Fruit fly (Drosophila melanogaster) whole organism, embryonic: ENCODE measurements around the gene Rad23.

Experiments used
- Abd-B ChIP-seq: fragments of 200-800 bp; sonication (Bioruptor generic); optimal IDR thresholded peaks from 2 replicates; lab custom pipeline; 2018; ENCODE audit warnings: missing biosample characterization, mild to moderate bottlenecking, missing genetic modification characterization, moderate library complexity
- BEAF-32 ChIP-seq: fragments of 200-800 bp; sonication (Bioruptor generic); optimal IDR thresholded peaks from 3 replicates; lab custom pipeline; 2017; ENCODE audit warnings: missing biosample characterization, missing genetic modification characterization, mild to moderate bottlenecking, moderate library complexity, missing genetic modification reagents
- CG10147 ChIP-seq: fragments of 200-800 bp; sonication (Bioruptor generic); optimal IDR thresholded peaks from 2 replicates; lab custom pipeline; 2019; ENCODE audit warnings: missing biosample characterization, mild to moderate bottlenecking, missing genetic modification characterization, moderate library complexity
- CG11093 ChIP-seq: fragments of 200-800 bp; sonication (Bioruptor generic); IDR thresholded peaks from 3 replicates; pipeline ENCODE4 v1.3.6; 2022; ENCODE audit warnings: missing biosample characterization, missing genetic modification characterization
- CG11247 ChIP-seq: fragments of 200-800 bp; sonication (Bioruptor generic); IDR thresholded peaks from 2 replicates; pipeline ENCODE4 v1.3.6; 2022; ENCODE audit warnings: missing biosample characterization, missing genetic modification characterization
- CG11723 ChIP-seq: fragments of 200-800 bp; sonication (Bioruptor generic); optimal IDR thresholded peaks from 2 replicates; lab custom pipeline; 2017; ENCODE audit warnings: missing biosample characterization, mild to moderate bottlenecking, missing genetic modification characterization
- CG12659 ChIP-seq: fragments of 200-800 bp; sonication (Bioruptor generic); optimal IDR thresholded peaks from 3 replicates; lab custom pipeline; 2017; ENCODE audit warnings: mild to moderate bottlenecking, missing biosample characterization, missing genetic modification reagents, missing genetic modification characterization
- CG15073 ChIP-seq: fragments of 200-800 bp; sonication (Bioruptor generic); optimal IDR thresholded peaks from 2 replicates; lab custom pipeline; 2016; ENCODE audit warnings: missing biosample characterization, missing genetic modification characterization
- CG1602 ChIP-seq: fragments of 200-800 bp; sonication (Bioruptor generic); optimal IDR thresholded peaks from 3 replicates; lab custom pipeline; 2016; ENCODE audit warnings: missing biosample characterization, missing genetic modification characterization
- CG17612 ChIP-seq: fragments of 200-800 bp; sonication (Bioruptor generic); IDR thresholded peaks from 2 replicates; pipeline ENCODE4 v1.3.6; 2022; ENCODE audit warnings: missing biosample characterization, missing genetic modification characterization
- CG17802 ChIP-seq: fragments of 200-800 bp; sonication (Bioruptor generic); optimal IDR thresholded peaks from 2 replicates; lab custom pipeline; 2018; ENCODE audit warnings: missing biosample characterization, mild to moderate bottlenecking, missing genetic modification characterization, moderate library complexity
- CG31388 ChIP-seq: fragments of 200-800 bp; sonication (Bioruptor generic); optimal IDR thresholded peaks from 2 replicates; lab custom pipeline; 2016; ENCODE audit warnings: missing biosample characterization, missing genetic modification characterization
- CG4328 ChIP-seq: fragments of 200-800 bp; sonication (Bioruptor generic); optimal IDR thresholded peaks from 3 replicates; lab custom pipeline; 2017; ENCODE audit warnings: missing biosample characterization, missing genetic modification reagents, missing genetic modification characterization
- CG4707 ChIP-seq: fragments of 200-800 bp; sonication (Bioruptor generic); optimal IDR thresholded peaks from 2 replicates; lab custom pipeline; 2018; ENCODE audit warnings: missing biosample characterization, mild to moderate bottlenecking, missing genetic modification characterization, moderate library complexity
- CG6654 ChIP-seq: fragments of 200-800 bp; sonication (Bioruptor generic); optimal IDR thresholded peaks from 2 replicates; lab custom pipeline; 2017; ENCODE audit warnings: missing biosample characterization, mild to moderate bottlenecking, missing genetic modification characterization
- CG6854 ChIP-seq: fragments of 200-800 bp; sonication (Bioruptor generic); optimal IDR thresholded peaks from 3 replicates; lab custom pipeline; 2017; ENCODE audit warnings: missing biosample characterization, mild to moderate bottlenecking, missing genetic modification characterization
- CG7987 ChIP-seq: fragments of 200-800 bp; sonication (Bioruptor generic); optimal IDR thresholded peaks from 2 replicates; lab custom pipeline; 2018; ENCODE audit warnings: missing biosample characterization, mild to moderate bottlenecking, missing genetic modification characterization, moderate library complexity
- CG9437 ChIP-seq: fragments of 200-800 bp; sonication (Bioruptor generic); optimal IDR thresholded peaks from 2 replicates; lab custom pipeline; 2018; ENCODE audit warnings: missing biosample characterization, mild to moderate bottlenecking, missing genetic modification characterization
- CG9932 ChIP-seq: fragments of 200-800 bp; sonication (Bioruptor generic); IDR thresholded peaks from 2 replicates; pipeline ENCODE4 v1.3.6; 2022; ENCODE audit warnings: missing biosample characterization, missing genetic modification characterization
- Dfd ChIP-seq, 2 experiments: fragments of >200 bp; optimal IDR thresholded peaks; 2 replicates each; lab custom pipeline; 2017; ENCODE audit warnings: missing biosample characterization in 2 of 2, missing genetic modification characterization in 2 of 2
- Dll ChIP-seq: fragments of 200-800 bp; sonication (Bioruptor generic); IDR thresholded peaks from 4 replicates; pipeline ENCODE4 v1.3.6; 2022; ENCODE audit warnings: missing biosample characterization, missing genetic modification characterization; ENCODE audit not compliant: partially characterized antibody
- Hmx ChIP-seq: fragments of 200-800 bp; sonication (Bioruptor generic); optimal IDR thresholded peaks from 2 replicates; lab custom pipeline; 2016; ENCODE audit warnings: missing biosample characterization, missing genetic modification characterization
- Sry-δ ChIP-seq: fragments of 200-800 bp; sonication (Bioruptor generic); optimal IDR thresholded peaks from 2 replicates; lab custom pipeline; 2016; ENCODE audit warnings: missing biosample characterization, missing genetic modification characterization
- TFAM ChIP-seq: fragments of 200-800 bp; sonication (Bioruptor generic); optimal IDR thresholded peaks from 2 replicates; lab custom pipeline; 2017; ENCODE audit warnings: missing biosample characterization, missing genetic modification characterization, inconsistent platforms
- YL-1 ChIP-seq: fragments of 200-800 bp; sonication (Bioruptor generic); optimal IDR thresholded peaks from 3 replicates; lab custom pipeline; 2017; ENCODE audit warnings: missing biosample characterization, mild to moderate bottlenecking, missing genetic modification characterization
- bcd ChIP-seq: fragments of 200-800 bp; sonication (Bioruptor generic); optimal IDR thresholded peaks from 2 replicates; lab custom pipeline; 2017; ENCODE audit warnings: missing biosample characterization, mild to moderate bottlenecking, missing genetic modification characterization
- bsh ChIP-seq, 2 experiments: fragments of 200-800 bp; sonication (Bioruptor generic); optimal IDR thresholded peaks; 2 replicates each; lab custom pipeline; 2017 to 2018; ENCODE audit warnings: mild to moderate bottlenecking in 2 of 2, missing biosample characterization in 2 of 2, missing genetic modification characterization in 2 of 2, moderate library complexity in 1 of 2
- caup ChIP-seq: fragments of 200-800 bp; sonication (Bioruptor generic); optimal IDR thresholded peaks from 3 replicates; lab custom pipeline; 2017; ENCODE audit warnings: missing biosample characterization, mild to moderate bottlenecking, missing genetic modification characterization, moderate library complexity; ENCODE audit not compliant: severe bottlenecking
- crol ChIP-seq: fragments of 200-800 bp; sonication (Bioruptor generic); IDR thresholded peaks from 2 replicates; pipeline ENCODE4 v1.3.6; 2022; ENCODE audit warnings: missing biosample characterization, missing genetic modification characterization
- exex ChIP-seq: fragments of 200-800 bp; sonication (Bioruptor generic); optimal IDR thresholded peaks from 4 replicates; lab custom pipeline; 2018; ENCODE audit warnings: missing biosample characterization, mild to moderate bottlenecking, missing genetic modification characterization, moderate library complexity
- fd102C ChIP-seq: fragments of 200-800 bp; sonication (Bioruptor generic); optimal IDR thresholded peaks from 2 replicates; lab custom pipeline; 2018; ENCODE audit warnings: missing biosample characterization, mild to moderate bottlenecking, missing genetic modification characterization, moderate library complexity
- fd64A ChIP-seq: fragments of 200-800 bp; sonication (Bioruptor generic); optimal IDR thresholded peaks from 3 replicates; lab custom pipeline; 2018; ENCODE audit warnings: missing biosample characterization, mild to moderate bottlenecking, missing genetic modification characterization
- gem ChIP-seq: fragments of 200-800 bp; sonication (Bioruptor generic); optimal IDR thresholded peaks from 2 replicates; lab custom pipeline; 2019; ENCODE audit warnings: missing biosample characterization, mild to moderate bottlenecking, missing genetic modification characterization, moderate library complexity
- h ChIP-seq: fragments of >200 bp; optimal IDR thresholded peaks from 2 replicates; lab custom pipeline; 2017
- ind ChIP-seq: fragments of 200-800 bp; sonication (Bioruptor generic); optimal IDR thresholded peaks from 3 replicates; lab custom pipeline; 2016; ENCODE audit warnings: missing biosample characterization, missing genetic modification characterization
- insv ChIP-seq, 2 experiments: fragments of 200-800 bp; sonication (Bioruptor generic); optimal IDR thresholded peaks; 3 replicates each; lab custom pipeline; 2016 to 2018; ENCODE audit warnings: missing biosample characterization in 2 of 2, missing genetic modification characterization in 2 of 2
- lab ChIP-seq: fragments of 200-800 bp; sonication (Bioruptor generic); optimal IDR thresholded peaks from 3 replicates; lab custom pipeline; 2017; ENCODE audit warnings: missing biosample characterization, missing genetic modification characterization, mild to moderate bottlenecking, moderate library complexity, missing genetic modification reagents
- nau ChIP-seq: fragments of 200-800 bp; sonication (Bioruptor generic); optimal IDR thresholded peaks from 3 replicates; lab custom pipeline; 2017; ENCODE audit warnings: missing biosample characterization, mild to moderate bottlenecking, missing genetic modification characterization, missing genetic modification reagents
- nerfin-2 ChIP-seq: fragments of 200-800 bp; sonication (Bioruptor generic); IDR thresholded peaks from 2 replicates; pipeline ENCODE4 v1.3.6; 2022; ENCODE audit warnings: missing biosample characterization, missing genetic modification characterization; ENCODE audit not compliant: partially characterized antibody
- onecut ChIP-seq: fragments of 200-800 bp; sonication (Bioruptor generic); IDR thresholded peaks from 2 replicates; pipeline ENCODE4 v1.3.6; 2022; ENCODE audit warnings: missing biosample characterization, missing genetic modification characterization
- p53 ChIP-seq: fragments of 200-800 bp; sonication (Bioruptor generic); optimal IDR thresholded peaks from 2 replicates; lab custom pipeline; 2016; ENCODE audit warnings: missing biosample characterization, missing genetic modification characterization
- pfk ChIP-seq: fragments of 200-800 bp; sonication (Bioruptor generic); optimal IDR thresholded peaks from 2 replicates; lab custom pipeline; 2018; ENCODE audit warnings: missing biosample characterization, mild to moderate bottlenecking, missing genetic modification characterization, moderate library complexity
- pnt ChIP-seq: fragments of 200-800 bp; sonication (Bioruptor generic); optimal IDR thresholded peaks from 3 replicates; lab custom pipeline; 2016; ENCODE audit warnings: missing biosample characterization, missing genetic modification characterization
- pros ChIP-seq: fragments of 200-800 bp; sonication (Bioruptor generic); optimal IDR thresholded peaks from 3 replicates; lab custom pipeline; 2019; ENCODE audit warnings: missing biosample characterization, mild to moderate bottlenecking, missing genetic modification characterization, moderate library complexity
- schlank ChIP-seq: fragments of 200-800 bp; sonication (Bioruptor generic); optimal IDR thresholded peaks from 2 replicates; lab custom pipeline; 2018; ENCODE audit warnings: missing biosample characterization, mild to moderate bottlenecking, missing genetic modification characterization
- sd ChIP-seq: fragments of 200-800 bp; sonication (Bioruptor generic); optimal IDR thresholded peaks from 3 replicates; lab custom pipeline; 2018; ENCODE audit warnings: missing biosample characterization, mild to moderate bottlenecking, missing genetic modification characterization, moderate library complexity
- wor ChIP-seq: fragments of 200-800 bp; sonication (Bioruptor generic); IDR thresholded peaks from 2 replicates; pipeline ENCODE4 v1.3.6; 2022; ENCODE audit warnings: missing biosample characterization, missing genetic modification characterization
- zen2 ChIP-seq: fragments of 200-800 bp; sonication (Bioruptor generic); IDR thresholded peaks from 3 replicates; pipeline ENCODE4 v1.3.6; 2022; ENCODE audit warnings: missing biosample characterization, missing genetic modification characterization; ENCODE audit not compliant: partially characterized antibody
- zf30C ChIP-seq: fragments of 200-800 bp; sonication (Bioruptor generic); optimal IDR thresholded peaks from 3 replicates; lab custom pipeline; 2018; ENCODE audit warnings: missing biosample characterization, mild to moderate bottlenecking, missing genetic modification characterization
- zfh2 ChIP-seq: fragments of 200-800 bp; sonication (Bioruptor generic); optimal IDR thresholded peaks from 2 replicates; lab custom pipeline; 2016; ENCODE audit warnings: missing biosample characterization, missing genetic modification characterization

The Rad23 gene

DNA sequence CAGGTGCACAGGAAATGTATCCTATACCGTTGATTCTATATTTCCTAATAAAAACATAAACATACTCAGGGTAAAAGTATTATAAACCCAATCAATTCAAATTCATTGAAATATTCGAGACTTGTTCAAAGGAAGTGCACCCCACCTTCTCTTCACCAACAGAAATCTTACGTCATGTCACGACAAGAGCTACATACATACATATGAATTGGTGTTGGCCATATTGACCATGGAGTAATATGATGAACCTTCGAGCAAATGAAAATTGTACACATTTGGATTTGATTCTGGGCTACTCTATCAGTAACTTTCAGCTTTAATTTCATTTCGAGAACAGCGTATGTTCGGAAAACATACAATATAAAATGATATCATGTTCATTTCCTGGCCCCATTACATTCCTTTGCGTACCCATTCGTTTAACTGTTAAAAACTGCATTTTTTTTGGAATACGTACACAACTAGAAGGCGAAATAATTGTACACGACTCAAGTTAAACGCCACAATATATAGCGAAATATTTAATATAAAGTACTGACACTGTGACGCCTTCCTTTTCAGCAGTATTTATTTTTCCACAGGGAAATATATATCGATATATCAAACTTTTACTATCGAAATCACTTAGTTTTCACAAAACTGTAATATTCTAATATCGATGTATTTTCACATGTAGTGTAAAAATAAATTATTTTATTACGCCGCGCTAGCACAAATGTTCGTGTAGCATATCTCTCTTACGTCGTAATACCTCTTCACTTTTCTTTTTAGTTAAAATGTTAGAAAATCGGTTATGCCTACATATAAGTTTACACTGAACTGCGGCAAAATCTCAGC lies 50.4 kb downstream of the Rad23 start, which contains the start of gene PMCA (continued):
- no peak for TF ChIP-seq TFAM
- no peak for TF ChIP-seq CG4328 (GFP tag; lab: Kevin White, UChicago)
- no peak for TF ChIP-seq CG9932 (GFP tag; lab: Robert Waterston, UW)
- TF ChIP-seq zfh2 (GFP tag; lab: Kevin White, UChicago): no peak
- no peak for TF ChIP-seq Dfd (GFP tag; optimal IDR thresholded peaks at IDR 0.05; lab: Kevin White, UChicago)
- no peak for TF ChIP-seq CG31388 (GFP tag; lab: Kevin White, UChicago)
- TF ChIP-seq CG7987 (GFP tag; lab: Kevin White, UChicago): no peak
- no peak for TF ChIP-seq schlank (tag; lab: Kevin White, UChicago)
- TF ChIP-seq CG17612 (GFP tag; lab: Robert Waterston, UW): no peak
- TF ChIP-seq CG1602 (GFP tag; lab: Kevin White, UChicago): no peak
- no peak for TF ChIP-seq insv (GFP tag; optimal IDR thresholded peaks at IDR 0.05; lab: Kevin White, UChicago)
- no peak for TF ChIP-seq h
- no peak; the same call in 2 of the 3 replicates for TF ChIP-seq zen2 (GFP tag; lab: Robert Waterston, UW)
- no peak for TF ChIP-seq lab (GFP tag; lab: Kevin White, UChicago)
- no peak for TF ChIP-seq zf30C (GFP tag; lab: Kevin White, UChicago)
- TF ChIP-seq pnt: no peak
- TF ChIP-seq caup: no peak
- no peak for TF ChIP-seq pfk (GFP tag; lab: Kevin White, UChicago)
- TF ChIP-seq CG11093: no peak
- TF ChIP-seq bcd (GFP tag; lab: Kevin White, UChicago): no peak
- no peak for TF ChIP-seq CG6654 (GFP tag; lab: Kevin White, UChicago)
- no peak for TF ChIP-seq CG6854 (GFP tag; lab: Kevin White, UChicago)
- no peak for TF ChIP-seq nau (GFP tag; lab: Kevin White, UChicago)
- no peak for TF ChIP-seq crol (GFP tag; lab: Robert Waterston, UW)
- TF ChIP-seq sd (tag; lab: Kevin White, UChicago): no peak
- TF ChIP-seq ind (GFP tag; lab: Kevin White, UChicago): no peak
- TF ChIP-seq CG15073 (GFP tag; lab: Kevin White, UChicago): no peak
- peak; percentile 33 for TF ChIP-seq CG11723
- peak; percentile 25 for TF ChIP-seq p53 (GFP tag; lab: Kevin White, UChicago)
- TF ChIP-seq Dll (GFP tag; lab: Robert Waterston, UW): peak; percentile 81; the same call in 3 of the 4 replicates
- TF ChIP-seq CG17802: peak; percentile 83
- no peak for TF ChIP-seq CG4707 (GFP tag; lab: Kevin White, UChicago)
- no peak for TF ChIP-seq bsh (GFP tag; optimal IDR thresholded peaks at IDR 0.05; lab: Kevin White, UChicago)
- TF ChIP-seq fd64A: no peak
- peak; percentile 58 for TF ChIP-seq YL-1 (GFP tag; lab: Kevin White, UChicago)
- peak; percentile 54; the same call in 1 of the 2 replicates for TF ChIP-seq nerfin-2
- TF ChIP-seq CG12659 (GFP tag; lab: Kevin White, UChicago): peak; percentile 39
- TF ChIP-seq BEAF-32 (GFP tag; lab: Kevin White, UChicago): peak; percentile 86

DNA sequence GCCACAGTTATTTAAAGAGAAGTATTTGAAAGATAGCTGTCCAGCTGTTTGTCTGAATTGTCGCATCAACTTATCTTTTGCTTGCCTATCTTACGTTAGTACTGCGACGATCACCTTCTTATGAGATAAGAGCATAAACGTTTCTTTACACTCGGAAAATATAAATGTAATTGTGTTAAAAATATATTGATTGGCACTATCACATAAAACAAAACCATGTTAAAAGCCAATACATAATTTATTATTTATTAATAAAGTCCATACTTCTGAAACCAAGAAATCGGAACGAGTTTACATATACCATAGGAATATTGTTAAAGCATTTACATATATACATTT lies 51.0 kb downstream of the Rad23 start:
- no peak for TF ChIP-seq Abd-B (GFP tag; lab: Kevin White, UChicago)
- TF ChIP-seq CG10147: no peak
- TF ChIP-seq fd102C: no peak
- TF ChIP-seq gem (tag; lab: Kevin White, UChicago): peak; percentile 25
- TF ChIP-seq exex (tag; lab: Kevin White, UChicago): peak; percentile 11
- TF ChIP-seq Hmx (GFP tag; lab: Kevin White, UChicago): no peak
- TF ChIP-seq CG9437 (GFP tag; lab: Kevin White, UChicago): peak; percentile 90
- TF ChIP-seq CG11247: no peak
- peak; percentile 8 for TF ChIP-seq Sry-δ (GFP tag; lab: Kevin White, UChicago)
- TF ChIP-seq onecut (GFP tag; lab: Robert Waterston, UW): no peak
- no peak for TF ChIP-seq wor (GFP tag; lab: Robert Waterston, UW)
- TF ChIP-seq pros: peak; percentile 85
- TF ChIP-seq CG11093: no peak
